Fruit fly (Drosophila melanogaster) whole organism, pupa: ENCODE data around the gene APC7.

Source experiments
- CG32121 ChIP-seq: fragments of 200-800 bp; sonication (Bioruptor generic); IDR thresholded peaks from 2 replicates; pipeline ENCODE4 v1.3.6; 2022; ENCODE audit warnings: missing biosample characterization, missing genetic modification characterization
- fd96Ca ChIP-seq: fragments of 200-800 bp; sonication (Bioruptor generic); IDR thresholded peaks from 3 replicates; pipeline ENCODE4 v1.3.6; 2022; ENCODE audit warnings: missing biosample characterization, missing genetic modification characterization

DNA sequence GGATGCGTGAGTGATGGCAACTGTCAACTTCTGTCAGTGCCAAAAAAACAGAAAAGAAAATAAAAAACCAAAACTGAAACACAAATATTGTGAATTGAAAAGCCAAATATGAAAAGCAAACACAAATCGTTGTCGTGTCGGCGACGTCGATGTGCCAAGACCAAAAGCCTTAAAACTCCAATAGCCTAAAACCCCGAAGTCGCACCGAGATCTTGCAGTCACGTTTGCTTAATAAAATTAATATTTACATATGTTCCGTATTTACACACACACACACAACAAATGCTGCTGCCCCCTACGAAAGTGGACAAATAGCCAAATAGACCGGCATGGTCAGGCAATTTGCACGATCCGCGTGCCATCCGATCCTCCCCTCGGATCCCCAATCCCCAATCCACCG lies 41.2 kb downstream of the APC7 start:
- TF ChIP-seq fd96Ca (GFP tag; lab: Robert Waterston, UW) = no peak
- TF ChIP-seq CG32121 (GFP tag; lab: Robert Waterston, UW) = no peak
